Fruit fly (Drosophila melanogaster) whole organism, embryonic: ENCODE results near the gene Cerk.

Experiments used
- Awh ChIP-seq: fragments of 200-800 bp; sonication (Bioruptor generic); IDR thresholded peaks from 2 replicates; pipeline ENCODE4, ENCODE4 v1.3.6; 2022; ENCODE audit warnings: missing biosample characterization, missing genetic modification characterization
- Bdp1 ChIP-seq: fragments of 200-800 bp; sonication (Bioruptor generic); optimal IDR thresholded peaks from 3 replicates; lab custom pipeline; 2016; ENCODE audit warnings: missing biosample characterization, missing genetic modification characterization
- Bgb ChIP-seq: fragments of 200-800 bp; sonication (Bioruptor generic); IDR thresholded peaks from 2 replicates; pipeline ENCODE4 v1.3.6; 2022; ENCODE audit warnings: missing biosample characterization, missing genetic modification characterization; ENCODE audit not compliant: partially characterized antibody
- CG11398 ChIP-seq: fragments of 200-800 bp; sonication (Bioruptor generic); optimal IDR thresholded peaks from 2 replicates; lab custom pipeline; 2016; ENCODE audit warnings: missing biosample characterization, missing genetic modification characterization
- CG12071 ChIP-seq: fragments of 200-800 bp; sonication (Bioruptor generic); optimal IDR thresholded peaks from 3 replicates; lab custom pipeline; 2018; ENCODE audit warnings: missing biosample characterization, mild to moderate bottlenecking, missing genetic modification characterization
- CG15011 ChIP-seq: fragments of 200-800 bp; sonication (Bioruptor generic); optimal IDR thresholded peaks from 3 replicates; lab custom pipeline; 2018; ENCODE audit warnings: missing biosample characterization, mild to moderate bottlenecking, missing genetic modification characterization
- CG15269 ChIP-seq: fragments of 200-800 bp; sonication (Bioruptor generic); optimal IDR thresholded peaks from 2 replicates; lab custom pipeline; 2018; ENCODE audit warnings: missing biosample characterization, mild to moderate bottlenecking, missing genetic modification characterization, moderate library complexity
- CG1647 ChIP-seq: fragments of 200-800 bp; sonication (Bioruptor generic); optimal IDR thresholded peaks from 3 replicates; lab custom pipeline; 2016; ENCODE audit warnings: missing biosample characterization, missing genetic modification characterization
- CG16815 ChIP-seq: fragments of 200-800 bp; sonication (Bioruptor generic); optimal IDR thresholded peaks from 3 replicates; lab custom pipeline; 2017; ENCODE audit warnings: missing biosample characterization, mild to moderate bottlenecking, missing genetic modification characterization
- CG2129 ChIP-seq: fragments of 200-800 bp; sonication (Bioruptor generic); IDR thresholded peaks from 2 replicates; pipeline ENCODE4 v1.3.6; 2022; ENCODE audit warnings: missing biosample characterization, missing genetic modification characterization; ENCODE audit not compliant: partially characterized antibody
- CG2889 ChIP-seq: fragments of 200-800 bp; sonication (Bioruptor generic); IDR thresholded peaks from 3 replicates; pipeline ENCODE4 v1.3.6; 2022; ENCODE audit warnings: missing biosample characterization, missing genetic modification characterization
- CG31224 ChIP-seq: fragments of 200-800 bp; sonication (Bioruptor generic); IDR thresholded peaks from 2 replicates; pipeline ENCODE4 v1.3.6; 2022; ENCODE audit warnings: missing biosample characterization, missing genetic modification characterization
- CG32767 ChIP-seq: fragments of 200-800 bp; sonication (Bioruptor generic); IDR thresholded peaks from 2 replicates; pipeline ENCODE4 v1.3.6; 2022; ENCODE audit warnings: missing biosample characterization, missing genetic modification characterization
- CG32772 ChIP-seq: fragments of 200-800 bp; sonication (Bioruptor generic); IDR thresholded peaks from 2 replicates; pipeline ENCODE4 v1.3.6; 2022; ENCODE audit warnings: missing biosample characterization, missing genetic modification characterization
- CG34376 ChIP-seq: fragments of 200-800 bp; sonication (Bioruptor generic); optimal IDR thresholded peaks from 2 replicates; lab custom pipeline; 2018; ENCODE audit warnings: missing biosample characterization, mild to moderate bottlenecking, missing genetic modification characterization
- CG34422 ChIP-seq: fragments of 200-800 bp; sonication (Bioruptor generic); IDR thresholded peaks from 3 replicates; pipeline ENCODE4 v1.3.6; 2022; ENCODE audit warnings: missing biosample characterization, missing genetic modification characterization
- CG4282 ChIP-seq: fragments of 200-800 bp; sonication (Bioruptor generic); optimal IDR thresholded peaks from 2 replicates; lab custom pipeline; 2016; ENCODE audit warnings: missing biosample characterization, missing genetic modification characterization
- CG4328 ChIP-seq: fragments of 200-800 bp; sonication (Bioruptor generic); optimal IDR thresholded peaks from 3 replicates; lab custom pipeline; 2017; ENCODE audit warnings: missing biosample characterization, missing genetic modification reagents, missing genetic modification characterization
- CG6175 ChIP-seq: fragments of 200-800 bp; sonication (Bioruptor generic); IDR thresholded peaks from 3 replicates; pipeline ENCODE4 v1.3.6; 2022; ENCODE audit warnings: missing biosample characterization, missing genetic modification characterization
- Camta ChIP-seq: fragments of 200-800 bp; sonication (Bioruptor generic); optimal IDR thresholded peaks from 2 replicates; lab custom pipeline; 2016; ENCODE audit warnings: missing biosample characterization, missing genetic modification characterization
- D19B ChIP-seq: fragments of 200-800 bp; sonication (Bioruptor generic); optimal IDR thresholded peaks from 2 replicates; lab custom pipeline; 2017; ENCODE audit warnings: missing biosample characterization, mild to moderate bottlenecking, missing genetic modification characterization
- Eip74EF ChIP-seq, 2 experiments: fragments of 200-800 bp in 1 of 2; fragments of >200 bp in 1 of 2; sonication (Bioruptor generic) in 1 of 2; optimal IDR thresholded peaks; 2 replicates each; lab custom pipeline; 2017 to 2019; ENCODE audit warnings: missing biosample characterization in 2 of 2, missing genetic modification characterization in 2 of 2, mild to moderate bottlenecking in 1 of 2, moderate library complexity in 1 of 2
- Gug ChIP-seq: fragments of 200-800 bp; sonication (Bioruptor generic); IDR thresholded peaks from 4 replicates; pipeline ENCODE4 v1.3.6; 2022; ENCODE audit warnings: missing biosample characterization, missing genetic modification characterization
- HLH3B ChIP-seq: fragments of 200-800 bp; sonication (Bioruptor generic); IDR thresholded peaks from 2 replicates; pipeline ENCODE4 v1.3.6; 2022; ENCODE audit warnings: missing biosample characterization, missing genetic modification characterization
- HLHmδ ChIP-seq: fragments of 200-800 bp; sonication (Bioruptor generic); optimal IDR thresholded peaks from 2 replicates; lab custom pipeline; 2018; ENCODE audit warnings: missing biosample characterization, mild to moderate bottlenecking, missing genetic modification characterization, moderate library complexity
- Hmr ChIP-seq: fragments of 200-800 bp; sonication (Bioruptor generic); optimal IDR thresholded peaks from 3 replicates; lab custom pipeline; 2017; ENCODE audit warnings: mild to moderate bottlenecking, missing biosample characterization, missing genetic modification reagents, missing genetic modification characterization
- NfI ChIP-seq: fragments of 200-800 bp; sonication (Bioruptor generic); optimal IDR thresholded peaks from 3 replicates; lab custom pipeline; 2018; ENCODE audit warnings: missing biosample characterization, mild to moderate bottlenecking, missing genetic modification characterization, moderate library complexity
- Tbp ChIP-seq: fragments of >200 bp; optimal IDR thresholded peaks from 2 replicates; lab custom pipeline; 2018; ENCODE audit warnings: missing biosample characterization, missing genetic modification characterization
- caup ChIP-seq: fragments of 200-800 bp; sonication (Bioruptor generic); optimal IDR thresholded peaks from 3 replicates; lab custom pipeline; 2017; ENCODE audit warnings: missing biosample characterization, mild to moderate bottlenecking, missing genetic modification characterization, moderate library complexity; ENCODE audit not compliant: severe bottlenecking
- chm ChIP-seq: fragments of 200-800 bp; sonication (Bioruptor generic); IDR thresholded peaks from 2 replicates; pipeline ENCODE4 v1.3.6; 2022; ENCODE audit warnings: missing biosample characterization, missing genetic modification characterization
- crc ChIP-seq: fragments of 200-800 bp; sonication (Bioruptor generic); optimal IDR thresholded peaks from 2 replicates; lab custom pipeline; 2016; ENCODE audit warnings: missing biosample characterization, missing genetic modification characterization
- croc ChIP-seq: fragments of 200-800 bp; sonication (Bioruptor generic); conservative IDR thresholded peaks from 3 replicates; pipeline ENCODE4 v1.3.6; 2022; ENCODE audit warnings: missing biosample characterization, missing genetic modification characterization
- crol ChIP-seq: fragments of 200-800 bp; sonication (Bioruptor generic); IDR thresholded peaks from 2 replicates; pipeline ENCODE4 v1.3.6; 2022; ENCODE audit warnings: missing biosample characterization, missing genetic modification characterization
- exex ChIP-seq: fragments of 200-800 bp; sonication (Bioruptor generic); optimal IDR thresholded peaks from 4 replicates; lab custom pipeline; 2018; ENCODE audit warnings: missing biosample characterization, mild to moderate bottlenecking, missing genetic modification characterization, moderate library complexity
- ftz-f1 ChIP-seq: fragments of 200-800 bp; sonication (Bioruptor generic); optimal IDR thresholded peaks from 2 replicates; lab custom pipeline; 2016; ENCODE audit warnings: missing biosample characterization, missing genetic modification characterization
- gsb ChIP-seq: fragments of 200-800 bp; sonication (Bioruptor generic); IDR thresholded peaks from 2 replicates; pipeline ENCODE4 v1.3.6; 2022; ENCODE audit warnings: missing biosample characterization, missing genetic modification characterization
- hb ChIP-seq: fragments of 200-800 bp; sonication (Bioruptor generic); IDR thresholded peaks from 3 replicates; pipeline ENCODE4 v1.3.6; 2022; ENCODE audit warnings: missing biosample characterization, missing genetic modification characterization; ENCODE audit not compliant: partially characterized antibody
- her ChIP-seq: fragments of 200-800 bp; sonication (Bioruptor generic); optimal IDR thresholded peaks from 2 replicates; lab custom pipeline; 2016; ENCODE audit warnings: missing biosample characterization, missing genetic modification characterization
- jumu ChIP-seq: fragments of 200-800 bp; sonication (Bioruptor generic); optimal IDR thresholded peaks from 3 replicates; lab custom pipeline; 2016; ENCODE audit warnings: missing biosample characterization, missing genetic modification characterization
- ken ChIP-seq: fragments of 200-800 bp; sonication (Bioruptor generic); IDR thresholded peaks from 3 replicates; pipeline ENCODE4 v1.3.6; 2022; ENCODE audit warnings: missing biosample characterization, missing genetic modification characterization
- lbe ChIP-seq: fragments of 200-800 bp; sonication (Bioruptor generic); optimal IDR thresholded peaks from 2 replicates; lab custom pipeline; 2016; ENCODE audit warnings: missing biosample characterization, mild to moderate bottlenecking, missing genetic modification characterization
- luna ChIP-seq: fragments of 200-800 bp; sonication (Bioruptor generic); optimal IDR thresholded peaks from 2 replicates; lab custom pipeline; 2016; ENCODE audit warnings: missing biosample characterization, missing genetic modification characterization
- nom ChIP-seq: fragments of 200-800 bp; sonication (Bioruptor generic); optimal IDR thresholded peaks from 2 replicates; lab custom pipeline; 2017; ENCODE audit warnings: missing biosample characterization, missing genetic modification characterization, mild to moderate bottlenecking, moderate library complexity, missing genetic modification reagents
- odd ChIP-seq: fragments of 200-800 bp; sonication (Bioruptor generic); optimal IDR thresholded peaks from 2 replicates; lab custom pipeline; 2017; ENCODE audit warnings: missing biosample characterization, mild to moderate bottlenecking, missing genetic modification characterization
- org-1 ChIP-seq: fragments of 200-800 bp; sonication (Bioruptor generic); optimal IDR thresholded peaks from 2 replicates; lab custom pipeline; 2017; ENCODE audit warnings: missing biosample characterization, missing genetic modification characterization
- pros ChIP-seq: fragments of 200-800 bp; sonication (Bioruptor generic); optimal IDR thresholded peaks from 3 replicates; lab custom pipeline; 2019; ENCODE audit warnings: missing biosample characterization, mild to moderate bottlenecking, missing genetic modification characterization, moderate library complexity
- row ChIP-seq: fragments of 200-800 bp; sonication (Bioruptor generic); IDR thresholded peaks from 3 replicates; pipeline ENCODE4 v1.3.6; 2022; ENCODE audit warnings: missing biosample characterization, missing genetic modification characterization
- sima ChIP-seq: fragments of 200-800 bp; sonication (Bioruptor generic); optimal IDR thresholded peaks from 2 replicates; lab custom pipeline; 2016; ENCODE audit warnings: missing biosample characterization, missing genetic modification characterization
- tio ChIP-seq: fragments of 200-800 bp; sonication (Bioruptor generic); optimal IDR thresholded peaks from 2 replicates; lab custom pipeline; 2017; ENCODE audit warnings: missing biosample characterization, missing genetic modification characterization, inconsistent platforms
- zfh2 ChIP-seq: fragments of 200-800 bp; sonication (Bioruptor generic); optimal IDR thresholded peaks from 2 replicates; lab custom pipeline; 2016; ENCODE audit warnings: missing biosample characterization, missing genetic modification characterization

Cerk gene

DNA sequence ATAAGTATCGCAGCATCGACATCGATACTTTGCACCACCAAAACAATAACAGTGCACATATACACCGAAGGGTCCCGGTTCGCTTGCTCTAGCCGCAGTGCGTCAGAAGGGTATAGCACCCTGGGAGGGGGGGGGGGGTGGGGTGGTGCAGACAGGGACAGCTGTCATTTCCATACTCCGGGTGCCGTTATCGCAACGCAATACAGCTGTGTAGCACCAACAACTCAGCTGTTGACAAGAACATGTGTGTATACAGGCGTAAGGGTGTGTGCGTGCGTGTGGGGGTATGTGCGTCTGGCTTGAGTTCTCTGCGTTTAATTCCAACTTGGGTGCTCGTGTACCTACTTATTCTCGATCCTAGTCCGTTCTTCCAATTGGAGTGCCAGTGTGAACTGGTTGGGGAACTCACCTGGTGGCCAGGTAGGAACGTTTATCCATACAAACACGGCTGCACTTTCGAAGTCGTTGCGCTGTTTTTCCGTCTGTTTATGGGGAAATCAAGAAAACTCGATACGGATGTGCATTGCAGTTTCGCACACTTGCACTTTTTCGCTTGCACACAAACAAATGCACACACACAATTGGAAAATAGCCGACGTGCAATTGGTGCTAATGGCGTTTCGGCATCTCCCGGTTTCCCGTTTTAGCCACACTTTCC, 465 bp downstream of the Cerk start (continued):
- no peak for TF ChIP-seq CG1647 (GFP tag; lab: Kevin White, UChicago)
- TF ChIP-seq Bdp1 (GFP tag; lab: Kevin White, UChicago): no peak
- TF ChIP-seq CG4282 (GFP tag; lab: Kevin White, UChicago): no peak
- TF ChIP-seq lbe (GFP tag; lab: Kevin White, UChicago): no peak
- no peak for TF ChIP-seq luna (GFP tag; lab: Kevin White, UChicago)
- TF ChIP-seq hb (GFP tag; lab: Robert Waterston, UW): no peak
- TF ChIP-seq crc (GFP tag; lab: Kevin White, UChicago): no peak
- TF ChIP-seq CG32772 (GFP tag; lab: Robert Waterston, UW): no peak
- TF ChIP-seq CG15011 (GFP tag; lab: Kevin White, UChicago): no peak
- TF ChIP-seq odd (GFP tag; lab: Kevin White, UChicago): no peak
- no peak for TF ChIP-seq Camta
- TF ChIP-seq CG34422: peak; percentile 74; the same call in 2 of the 3 replicates
- no peak for TF ChIP-seq sima (GFP tag; lab: Kevin White, UChicago)
- no peak for TF ChIP-seq CG31224 (GFP tag; lab: Robert Waterston, UW)
- no peak for TF ChIP-seq tio (GFP tag; lab: Kevin White, UChicago)
- TF ChIP-seq CG12071 (GFP tag; lab: Kevin White, UChicago): peak; percentile 36
- TF ChIP-seq chm (GFP tag; lab: Robert Waterston, UW): peak; percentile 66
- no peak for TF ChIP-seq ftz-f1 (GFP tag; lab: Kevin White, UChicago)
- TF ChIP-seq Gug (GFP tag; lab: Robert Waterston, UW): no peak
- TF ChIP-seq Bgb: peak; percentile 25; the same call in 1 of the 2 replicates
- peak; percentile 21 for TF ChIP-seq exex (tag; lab: Kevin White, UChicago)
- TF ChIP-seq HLH3B (GFP tag; lab: Robert Waterston, UW): peak; percentile 33; the same call in 1 of the 2 replicates
- TF ChIP-seq Eip74EF (GFP tag; optimal IDR thresholded peaks at IDR 0.05; lab: Kevin White, UChicago): no peak
- no peak for TF ChIP-seq D19B (GFP tag; lab: Kevin White, UChicago)
- peak; percentile 98 for TF ChIP-seq crol (GFP tag; lab: Robert Waterston, UW)
- no peak for TF ChIP-seq CG16815 (GFP tag; lab: Kevin White, UChicago)
- no peak for TF ChIP-seq CG2129 (GFP tag; lab: Robert Waterston, UW)
- no peak for TF ChIP-seq NfI (GFP tag; lab: Kevin White, UChicago)
- peak; percentile 83 for TF ChIP-seq pros
- peak; percentile 24 for TF ChIP-seq CG15269 (tag; lab: Kevin White, UChicago)
- TF ChIP-seq row (GFP tag; lab: Robert Waterston, UW): no peak
- TF ChIP-seq CG34376: peak; percentile 64
- TF ChIP-seq ken: 0 out of 3 replicates have a peak, but pooled peaks have one; percentile 35
- TF ChIP-seq Hmr (GFP tag; lab: Kevin White, UChicago): peak; percentile 44
- TF ChIP-seq HLHmδ (GFP tag; lab: Kevin White, UChicago): peak; percentile 86
- TF ChIP-seq CG11398: no peak
- peak; percentile 79 for TF ChIP-seq CG32767 (GFP tag; lab: Robert Waterston, UW)
- peak; percentile 29 for TF ChIP-seq org-1
- TF ChIP-seq caup: peak; percentile 50
- TF ChIP-seq Tbp (GFP tag; lab: Kevin White, UChicago): no peak
- TF ChIP-seq CG2889 (GFP tag; lab: Robert Waterston, UW): no peak
- peak; percentile 60 for TF ChIP-seq nom (GFP tag; lab: Kevin White, UChicago)
- 0 out of 2 replicates have a peak, but pooled peaks have one; percentile 28 for TF ChIP-seq Awh
- no peak for TF ChIP-seq gsb (GFP tag; lab: Robert Waterston, UW)
- no peak for TF ChIP-seq CG6175 (GFP tag; lab: Robert Waterston, UW)
- no peak for TF ChIP-seq her (GFP tag; lab: Kevin White, UChicago)
- TF ChIP-seq croc (GFP tag; lab: Robert Waterston, UW): no peak
- no peak for TF ChIP-seq jumu (GFP tag; lab: Kevin White, UChicago)
- TF ChIP-seq zfh2 (GFP tag; lab: Kevin White, UChicago): no peak
- peak; percentile 53 for TF ChIP-seq CG4328 (GFP tag; lab: Kevin White, UChicago)
